Worm (Caenorhabditis elegans) whole organism, L4/young adult: ENCODE data around the gene nhr-114.

Source experiments
- W03F9.2 ChIP-seq: fragments of 150-350 bp; optimal IDR thresholded peaks from 2 replicates; lab custom pipeline; 2014; ENCODE audit warnings: missing biosample characterization, missing genetic modification characterization
- him-1 ChIP-seq: sonication (generic microtip); optimal IDR thresholded peaks from 2 replicates; lab custom pipeline; 2016; ENCODE audit warnings: missing genotype, missing genetic modification reagents, missing genetic modification characterization, missing compliant biosample characterization

- TF ChIP-seq him-1 (tag; lab: Kevin White, UChicago) = no peak
- TF ChIP-seq W03F9.2 (tag; lab: Kevin White, UChicago) = no peak
Observed at ce11 chrV:4181727-4182126, 5.3 kb upstream of the nhr-114 start.
